Worm (Caenorhabditis elegans): ENCODE data around the gene yju-2.

The yju-2 gene

DNA sequence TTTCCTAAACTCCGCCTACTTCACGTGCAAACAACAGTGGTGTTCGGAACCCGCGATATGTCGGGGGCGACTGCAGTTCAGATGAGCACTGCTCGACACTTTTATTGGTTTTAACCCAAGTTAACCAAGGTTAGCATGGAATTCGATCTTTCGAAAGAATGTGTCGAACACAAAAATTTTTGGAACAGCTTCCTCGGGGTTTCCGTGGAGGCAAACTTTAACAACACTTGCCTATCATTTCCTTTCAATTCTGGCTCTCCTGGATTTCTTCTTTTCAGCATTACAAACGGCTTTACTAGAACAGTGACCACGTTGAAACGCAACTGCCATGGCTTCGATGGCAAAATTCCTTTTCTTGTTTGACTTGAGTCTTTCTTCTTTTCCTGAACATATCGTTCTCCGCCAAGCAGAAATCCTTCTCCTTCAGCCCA, 42.8 kb upstream of the yju-2 start (continued):
- TF ChIP-seq nhr-11 (tag; optimal IDR thresholded peaks at IDR 0.05): no peak
- TF ChIP-seq lin-35 (GFP tag; optimal IDR thresholded peaks at IDR 0.05): peak in 1 of 2 experiments; percentile 73
- TF ChIP-seq mdl-1 (tag; optimal IDR thresholded peaks at IDR 0.05): no peak
- TF ChIP-seq dsc-1 (tag; optimal IDR thresholded peaks at IDR 0.05): no peak
- peak; percentile 42 for TF ChIP-seq nhr-47 (tag; optimal IDR thresholded peaks at IDR 0.05)
- TF ChIP-seq blmp-1 (tag; optimal IDR thresholded peaks at IDR 0.05): no peak
- no peak for TF ChIP-seq nhr-76 (tag; optimal IDR thresholded peaks at IDR 0.05)
- TF ChIP-seq xbp-1 (tag; optimal IDR thresholded peaks at IDR 0.05): no peak
- TF ChIP-seq hlh-17 (GFP tag; optimal IDR thresholded peaks at IDR 0.05; ENCODE audit: borderline replicate concordance): no peak
- TF ChIP-seq fkh-8 (tag; optimal IDR thresholded peaks at IDR 0.05): no peak
- no peak for TF ChIP-seq F16B12.6 (tag; optimal IDR thresholded peaks at IDR 0.05)
- no peak for TF ChIP-seq isw-1 (GFP tag; IDR thresholded peaks at IDR 0.05)
- no peak for TF ChIP-seq C16A3.4 (tag; optimal IDR thresholded peaks at IDR 0.05)
- no peak for TF ChIP-seq unc-98 (GFP tag; IDR thresholded peaks at IDR 0.05)
- no peak for TF ChIP-seq ceh-8 (GFP tag; optimal IDR thresholded peaks at IDR 0.05)
- no peak for TF ChIP-seq pqm-1 (tag; optimal IDR thresholded peaks at IDR 0.05)
- TF ChIP-seq ceh-82 (tag; optimal IDR thresholded peaks at IDR 0.05): no peak
- TF ChIP-seq tbx-2 (tag; optimal IDR thresholded peaks at IDR 0.05): no peak
- no peak for TF ChIP-seq unc-86 (tag; optimal IDR thresholded peaks at IDR 0.05)
- TF ChIP-seq nhr-90 (tag; optimal IDR thresholded peaks at IDR 0.05; ENCODE audit: poor library complexity): peak; percentile 76
- TF ChIP-seq nhr-71 (tag; optimal IDR thresholded peaks at IDR 0.05): peak; percentile 74
- no peak for TF ChIP-seq fos-1 (tag; optimal IDR thresholded peaks at IDR 0.05)
- no peak for TF ChIP-seq sup-37 (GFP tag; optimal IDR thresholded peaks at IDR 0.05)
- TF ChIP-seq lsy-2 (tag; optimal IDR thresholded peaks at IDR 0.05): peak; percentile 3 to 15
- no peak for TF ChIP-seq aha-1 (tag; optimal IDR thresholded peaks at IDR 0.05)
- no peak for TF ChIP-seq egl-13 (tag; optimal IDR thresholded peaks at IDR 0.05)
- peak; percentile 62 for TF ChIP-seq nhr-77 (tag; optimal IDR thresholded peaks at IDR 0.05)
- peak; percentile 45 for TF ChIP-seq swsn-7 (tag; optimal IDR thresholded peaks at IDR 0.05)
- TF ChIP-seq nhr-85 (tag): peak; percentile 14
- TF ChIP-seq unc-30 (tag; optimal IDR thresholded peaks at IDR 0.05): no peak
- TF ChIP-seq elt-3 (tag; optimal IDR thresholded peaks at IDR 0.05): no peak
- TF ChIP-seq mef-2 (tag; optimal IDR thresholded peaks at IDR 0.05): no peak
- no peak for TF ChIP-seq Y116A8C.19 (tag; optimal IDR thresholded peaks at IDR 0.05; ENCODE audit: borderline replicate concordance)
- TF ChIP-seq lin-39 (tag; optimal IDR thresholded peaks at IDR 0.05): peak; percentile 50
- TF ChIP-seq sptf-1 (tag; optimal IDR thresholded peaks at IDR 0.05): no peak
- 0 out of 2 replicates have a peak, but pooled peaks have one; percentile 31 for TF ChIP-seq grh-1 (GFP tag; IDR thresholded peaks at IDR 0.05)
- TF ChIP-seq ceh-63 (GFP tag; optimal IDR thresholded peaks at IDR 0.05): no peak
- TF ChIP-seq alr-1 (tag; optimal IDR thresholded peaks at IDR 0.05; ENCODE audit: borderline replicate concordance): no peak
- no peak for TF ChIP-seq sox-4 (tag; optimal IDR thresholded peaks at IDR 0.05)
- TF ChIP-seq nhr-237 (tag; optimal IDR thresholded peaks at IDR 0.05): no peak
- no peak for TF ChIP-seq lin-13 (GFP tag; optimal IDR thresholded peaks at IDR 0.05)
- no peak for TF ChIP-seq ceh-88 (GFP tag; IDR thresholded peaks at IDR 0.05)
- no peak for TF ChIP-seq pag-3 (tag; optimal IDR thresholded peaks at IDR 0.05; ENCODE audit: borderline replicate concordance, insufficient read depth)
- no peak for TF ChIP-seq ces-1 (GFP tag; optimal IDR thresholded peaks at IDR 0.05)
- no peak for TF ChIP-seq pax-3 (tag; optimal IDR thresholded peaks at IDR 0.05)
- no peak for TF ChIP-seq ztf-11 (tag; optimal IDR thresholded peaks at IDR 0.05)
- TF ChIP-seq lin-15B (tag; optimal IDR thresholded peaks at IDR 0.05): no peak
- TF ChIP-seq irx-1 (tag; optimal IDR thresholded peaks at IDR 0.05): no peak
- TF ChIP-seq fkh-10 (GFP tag; optimal IDR thresholded peaks at IDR 0.05): no peak
- peak; percentile 47 for TF ChIP-seq hpl-2 (GFP tag; optimal IDR thresholded peaks at IDR 0.05)
- peak; percentile 19 to 41 for TF ChIP-seq efl-1 (optimal IDR thresholded peaks at IDR 0.05)
- TF ChIP-seq efl-1 (GFP tag; optimal IDR thresholded peaks at IDR 0.05 in 1 of 2): peak in 1 of 2 experiments; percentile 96
- peak; percentile 28 for TF ChIP-seq jun-1 (tag; optimal IDR thresholded peaks at IDR 0.05)
- peak; percentile 92 for TF ChIP-seq elt-2 (tag; optimal IDR thresholded peaks at IDR 0.05)
